Fruit fly (Drosophila melanogaster) whole organism, embryonic: ENCODE results near the gene IA-2.

Source experiments
- Atf3 ChIP-seq: fragments of 200-800 bp; sonication (Bioruptor generic); optimal IDR thresholded peaks from 3 replicates; lab custom pipeline; 2016; ENCODE audit warnings: missing biosample characterization, missing genetic modification characterization
- Awh ChIP-seq: fragments of 200-800 bp; sonication (Bioruptor generic); IDR thresholded peaks from 2 replicates; pipeline ENCODE4, ENCODE4 v1.3.6; 2022; ENCODE audit warnings: missing biosample characterization, missing genetic modification characterization
- BEAF-32 ChIP-seq: fragments of 200-800 bp; sonication (Bioruptor generic); optimal IDR thresholded peaks from 3 replicates; lab custom pipeline; 2017; ENCODE audit warnings: missing biosample characterization, missing genetic modification characterization, mild to moderate bottlenecking, moderate library complexity, missing genetic modification reagents
- Bgb ChIP-seq: fragments of 200-800 bp; sonication (Bioruptor generic); IDR thresholded peaks from 2 replicates; pipeline ENCODE4 v1.3.6; 2022; ENCODE audit warnings: missing biosample characterization, missing genetic modification characterization; ENCODE audit not compliant: partially characterized antibody
- CG13296 ChIP-seq: fragments of 200-800 bp; sonication (Bioruptor generic); optimal IDR thresholded peaks from 3 replicates; lab custom pipeline; 2018; ENCODE audit warnings: missing biosample characterization, mild to moderate bottlenecking, missing genetic modification characterization
- CG13775 ChIP-seq: fragments of 200-800 bp; sonication (Bioruptor generic); optimal IDR thresholded peaks from 3 replicates; lab custom pipeline; 2017; ENCODE audit warnings: missing biosample characterization, mild to moderate bottlenecking, missing genetic modification characterization
- CG16815 ChIP-seq: fragments of 200-800 bp; sonication (Bioruptor generic); optimal IDR thresholded peaks from 3 replicates; lab custom pipeline; 2017; ENCODE audit warnings: missing biosample characterization, mild to moderate bottlenecking, missing genetic modification characterization
- CG18011 ChIP-seq: fragments of 200-800 bp; sonication (Bioruptor generic); optimal IDR thresholded peaks from 2 replicates; lab custom pipeline; 2017; ENCODE audit warnings: missing biosample characterization, missing genetic modification characterization, mild to moderate bottlenecking, moderate library complexity, missing genotype
- CG1832 ChIP-seq: fragments of 200-800 bp; sonication (Bioruptor generic); optimal IDR thresholded peaks from 2 replicates; lab custom pipeline; 2017; ENCODE audit warnings: missing biosample characterization, mild to moderate bottlenecking, missing genetic modification characterization, inconsistent platforms
- CG2199 ChIP-seq: fragments of 200-800 bp; sonication (Bioruptor generic); IDR thresholded peaks from 3 replicates; pipeline ENCODE4 v1.3.6; 2022; ENCODE audit warnings: missing biosample characterization, missing genetic modification characterization
- CG2202 ChIP-seq: fragments of 200-800 bp; sonication (Bioruptor generic); optimal IDR thresholded peaks from 2 replicates; lab custom pipeline; 2018; ENCODE audit warnings: missing biosample characterization, mild to moderate bottlenecking, missing genetic modification characterization
- CG3995 ChIP-seq: fragments of 200-800 bp; sonication (Bioruptor generic); optimal IDR thresholded peaks from 3 replicates; lab custom pipeline; 2016; ENCODE audit warnings: missing biosample characterization, missing genetic modification characterization
- CG4360 ChIP-seq: fragments of 200-800 bp; sonication (Bioruptor generic); IDR thresholded peaks from 2 replicates; pipeline ENCODE4 v1.3.6; 2022; ENCODE audit warnings: missing biosample characterization, missing genetic modification characterization
- CG7987 ChIP-seq: fragments of 200-800 bp; sonication (Bioruptor generic); optimal IDR thresholded peaks from 2 replicates; lab custom pipeline; 2018; ENCODE audit warnings: missing biosample characterization, mild to moderate bottlenecking, missing genetic modification characterization, moderate library complexity
- CG8281 ChIP-seq: fragments of 200-800 bp; sonication (Bioruptor generic); optimal IDR thresholded peaks from 2 replicates; lab custom pipeline; 2018; ENCODE audit warnings: missing biosample characterization, mild to moderate bottlenecking, missing genetic modification characterization, moderate library complexity
- D ChIP-seq, 2 experiments: fragments of 200-800 bp in 1 of 2; fragments of >200 bp in 1 of 2; sonication (Bioruptor generic) in 1 of 2; optimal IDR thresholded peaks; 2 replicates in 1 of 2; 3 replicates in 1 of 2; lab custom pipeline; 2017; ENCODE audit warnings: mild to moderate bottlenecking in 1 of 2, missing biosample characterization in 1 of 2, missing genetic modification characterization in 1 of 2, missing genetic modification reagents in 1 of 2
- Dfd ChIP-seq, 2 experiments: fragments of >200 bp; optimal IDR thresholded peaks; 2 replicates each; lab custom pipeline; 2017; ENCODE audit warnings: missing biosample characterization in 2 of 2, missing genetic modification characterization in 2 of 2
- HmgZ ChIP-seq: fragments of 200-800 bp; sonication (Bioruptor generic); optimal IDR thresholded peaks from 2 replicates; lab custom pipeline; 2018; ENCODE audit warnings: missing biosample characterization, mild to moderate bottlenecking, missing genetic modification characterization
- Hr78 ChIP-seq, 2 experiments: fragments of 200-800 bp in 1 of 2; fragments of >200 bp in 1 of 2; sonication (Bioruptor generic) in 1 of 2; optimal IDR thresholded peaks; 2 replicates each; lab custom pipeline; 2017 to 2019; ENCODE audit warnings: missing biosample characterization in 2 of 2, missing genetic modification characterization in 2 of 2, mild to moderate bottlenecking in 1 of 2, moderate library complexity in 1 of 2
- Oaz ChIP-seq: fragments of 200-800 bp; sonication (Bioruptor generic); IDR thresholded peaks from 2 replicates; pipeline ENCODE4 v1.3.6; 2022; ENCODE audit warnings: missing biosample characterization, missing genetic modification characterization
- Opbp ChIP-seq: fragments of 200-800 bp; sonication (Bioruptor generic); IDR thresholded peaks from 3 replicates; pipeline ENCODE4 v1.3.6; 2022; ENCODE audit warnings: missing biosample characterization, missing genetic modification characterization; ENCODE audit not compliant: partially characterized antibody
- Trl ChIP-seq, 3 experiments: fragments of >200 bp in 2 of 3; fragments of 200-800 bp in 1 of 3; sonication (Bioruptor generic) in 1 of 3; optimal IDR thresholded peaks; 2 replicates in 1 of 3; 3 replicates in 2 of 3; lab custom pipeline; 2016 to 2017; ENCODE audit warnings: missing biosample characterization in 1 of 3, missing genetic modification characterization in 1 of 3
- br ChIP-seq: fragments of >200 bp; optimal IDR thresholded peaks from 2 replicates; lab custom pipeline; 2017
- cato ChIP-seq: fragments of 200-800 bp; sonication (Bioruptor generic); optimal IDR thresholded peaks from 2 replicates; lab custom pipeline; 2016; ENCODE audit warnings: missing biosample characterization, missing genetic modification characterization, borderline replicate concordance
- chm ChIP-seq: fragments of 200-800 bp; sonication (Bioruptor generic); IDR thresholded peaks from 2 replicates; pipeline ENCODE4 v1.3.6; 2022; ENCODE audit warnings: missing biosample characterization, missing genetic modification characterization
- cwo ChIP-seq: fragments of 200-800 bp; sonication (Bioruptor generic); optimal IDR thresholded peaks from 3 replicates; lab custom pipeline; 2017; ENCODE audit warnings: missing biosample characterization, missing genetic modification characterization, mild to moderate bottlenecking, moderate library complexity, missing genetic modification reagents
- en ChIP-seq: fragments of 200-800 bp; sonication (Bioruptor generic); optimal IDR thresholded peaks from 2 replicates; lab custom pipeline; 2016; ENCODE audit warnings: missing biosample characterization, missing genetic modification characterization
- exex ChIP-seq: fragments of 200-800 bp; sonication (Bioruptor generic); optimal IDR thresholded peaks from 4 replicates; lab custom pipeline; 2018; ENCODE audit warnings: missing biosample characterization, mild to moderate bottlenecking, missing genetic modification characterization, moderate library complexity
- gfzf ChIP-seq: fragments of 200-800 bp; sonication (Bioruptor generic); optimal IDR thresholded peaks from 2 replicates; lab custom pipeline; 2016; ENCODE audit warnings: missing biosample characterization, mild to moderate bottlenecking, missing genetic modification characterization, moderate library complexity
- gro ChIP-seq: fragments of 200-800 bp; sonication (Bioruptor generic); optimal IDR thresholded peaks from 2 replicates; lab custom pipeline; 2016; ENCODE audit warnings: missing biosample characterization, missing genetic modification characterization
- gsb-n ChIP-seq: fragments of 200-800 bp; sonication (Bioruptor generic); optimal IDR thresholded peaks from 3 replicates; lab custom pipeline; 2018; ENCODE audit warnings: missing biosample characterization, mild to moderate bottlenecking, missing genetic modification characterization
- hkb ChIP-seq, 2 experiments: fragments of 200-800 bp in 1 of 2; fragments of >200 bp in 1 of 2; sonication (Bioruptor generic) in 1 of 2; IDR thresholded peaks in 1 of 2; optimal IDR thresholded peaks in 1 of 2; 2 replicates each; pipeline versions ENCODE4 v1.3.6 to Lab custom; 2017 to 2022; ENCODE audit warnings: missing biosample characterization in 1 of 2, missing genetic modification characterization in 1 of 2
- ind ChIP-seq: fragments of 200-800 bp; sonication (Bioruptor generic); optimal IDR thresholded peaks from 3 replicates; lab custom pipeline; 2016; ENCODE audit warnings: missing biosample characterization, missing genetic modification characterization
- kni ChIP-seq: fragments of 200-800 bp; sonication (Bioruptor generic); optimal IDR thresholded peaks from 3 replicates; lab custom pipeline; 2017; ENCODE audit warnings: mild to moderate bottlenecking, missing biosample characterization, missing genetic modification reagents, missing genetic modification characterization
- lola ChIP-seq, 3 experiments: fragments of >200 bp in 2 of 3; fragments of 200-800 bp in 1 of 3; sonication (Bioruptor generic) in 1 of 3; optimal IDR thresholded peaks; 2 replicates each; lab custom pipeline; 2017 to 2019; ENCODE audit warnings: missing biosample characterization in 3 of 3, missing genetic modification characterization in 3 of 3, mild to moderate bottlenecking in 1 of 3, moderate library complexity in 1 of 3
- maf-S ChIP-seq: fragments of 200-800 bp; sonication (Bioruptor generic); optimal IDR thresholded peaks from 2 replicates; lab custom pipeline; 2016; ENCODE audit warnings: missing biosample characterization, missing genetic modification characterization
- mirr ChIP-seq: fragments of 200-800 bp; sonication (Bioruptor generic); optimal IDR thresholded peaks from 3 replicates; lab custom pipeline; 2018; ENCODE audit warnings: missing biosample characterization, mild to moderate bottlenecking, missing genetic modification characterization
- nau ChIP-seq: fragments of 200-800 bp; sonication (Bioruptor generic); optimal IDR thresholded peaks from 3 replicates; lab custom pipeline; 2017; ENCODE audit warnings: missing biosample characterization, mild to moderate bottlenecking, missing genetic modification characterization, missing genetic modification reagents
- pb ChIP-seq: fragments of 200-800 bp; sonication (Bioruptor generic); optimal IDR thresholded peaks from 3 replicates; lab custom pipeline; 2016; ENCODE audit warnings: missing biosample characterization, missing genetic modification characterization
- repo ChIP-seq: fragments of 200-800 bp; sonication (Bioruptor generic); optimal IDR thresholded peaks from 2 replicates; lab custom pipeline; 2016; ENCODE audit warnings: missing biosample characterization, missing genetic modification characterization
- sna ChIP-seq: fragments of 200-800 bp; sonication (Bioruptor generic); IDR thresholded peaks from 2 replicates; pipeline ENCODE4 v1.3.6; 2022; ENCODE audit warnings: missing biosample characterization, missing genetic modification characterization; ENCODE audit not compliant: partially characterized antibody
- sob ChIP-seq: fragments of 200-800 bp; sonication (Bioruptor generic); IDR thresholded peaks from 2 replicates; pipeline ENCODE4 v1.3.6; 2022; ENCODE audit warnings: missing biosample characterization, missing genetic modification characterization
- sug ChIP-seq: fragments of 200-800 bp; optimal IDR thresholded peaks from 2 replicates; lab custom pipeline; 2019; ENCODE audit warnings: missing biosample characterization, mild to moderate bottlenecking, missing genetic modification characterization, moderate library complexity
- tio ChIP-seq: fragments of 200-800 bp; sonication (Bioruptor generic); optimal IDR thresholded peaks from 2 replicates; lab custom pipeline; 2017; ENCODE audit warnings: missing biosample characterization, missing genetic modification characterization, inconsistent platforms
- trem ChIP-seq: fragments of 200-800 bp; optimal IDR thresholded peaks from 3 replicates; lab custom pipeline; 2019; ENCODE audit warnings: missing biosample characterization, mild to moderate bottlenecking, missing genetic modification characterization, moderate library complexity
- ttk ChIP-seq: fragments of 200-800 bp; sonication (Bioruptor generic); IDR thresholded peaks from 2 replicates; pipeline ENCODE4 v2.1.2; 2022; ENCODE audit warnings: missing biosample characterization, missing genetic modification characterization
- twi ChIP-seq: fragments of 200-800 bp; optimal IDR thresholded peaks from 2 replicates; lab custom pipeline; 2019; ENCODE audit warnings: missing biosample characterization, mild to moderate bottlenecking, missing genetic modification characterization, moderate library complexity
- vfl ChIP-seq: fragments of 200-800 bp; sonication (Bioruptor generic); optimal IDR thresholded peaks from 2 replicates; lab custom pipeline; 2016; ENCODE audit warnings: missing biosample characterization, missing genetic modification characterization
- vvl ChIP-seq: fragments of 200-800 bp; sonication (Bioruptor generic); IDR thresholded peaks from 2 replicates; pipeline ENCODE4 v1.3.6; 2022; ENCODE audit warnings: missing biosample characterization, missing genetic modification characterization

IA-2 gene

dm6 chr2L:1077053-1077452 lies 29.2 kb upstream of the IA-2 start (continued):
- TF ChIP-seq twi (tag; lab: Kevin White, UChicago) (no peak), Bgb (GFP tag; lab: Robert Waterston, UW) (peak; percentile 53; the same call in 1 of the 2 replicates), vfl (GFP tag; lab: Kevin White, UChicago) (no peak), Hr78 (GFP tag; optimal IDR thresholded peaks at IDR 0.05; lab: Kevin White, UChicago) (no peak), Atf3 (GFP tag; lab: Kevin White, UChicago) (no peak), CG2202 (tag; lab: Kevin White, UChicago) (no peak), CG16815 (GFP tag; lab: Kevin White, UChicago) (no peak), mirr (GFP tag; lab: Kevin White, UChicago) (peak; percentile 23), ttk (GFP tag; lab: Robert Waterston, UW) (no peak), CG18011 (GFP tag; lab: Kevin White, UChicago) (no peak), vvl (GFP tag; lab: Robert Waterston, UW) (peak; percentile 36; the same call in 1 of the 2 replicates), CG8281 (no peak), gsb-n (no peak), gro (GFP tag; lab: Kevin White, UChicago) (no peak), tio (GFP tag; lab: Kevin White, UChicago) (no peak), cwo (GFP tag; lab: Kevin White, UChicago) (peak; percentile 27), gfzf (no peak), cato (no peak), pb (GFP tag; lab: Kevin White, UChicago) (no peak), Awh (GFP tag; lab: Robert Waterston, UW) (no peak), sug (tag; lab: Kevin White, UChicago) (peak; percentile 16), Oaz (GFP tag; lab: Robert Waterston, UW) (no peak), br (lab: Kevin White, UChicago) (no peak), CG4360 (no peak; the same call in 1 of the 2 replicates), exex (tag; lab: Kevin White, UChicago) (no peak), Trl (optimal IDR thresholded peaks at IDR 0.05; lab: Kevin White, UChicago) (peak in 1 of 2 experiments; percentile 60), Trl (GFP tag; optimal IDR thresholded peaks at IDR 0.05; lab: Kevin White, UChicago) (no peak), sob (GFP tag; lab: Robert Waterston, UW) (no peak), en (GFP tag; lab: Kevin White, UChicago) (no peak), ind (GFP tag; lab: Kevin White, UChicago) (no peak), Dfd (GFP tag; optimal IDR thresholded peaks at IDR 0.05; lab: Kevin White, UChicago) (no peak), maf-S (no peak), Opbp (GFP tag; lab: Robert Waterston, UW) (0 out of 3 replicates have a peak, but pooled peaks have one; percentile 3), CG1832 (GFP tag; lab: Kevin White, UChicago) (peak; percentile 12), nau (GFP tag; lab: Kevin White, UChicago) (no peak), CG2199 (GFP tag; lab: Robert Waterston, UW) (no peak), CG7987 (peak; percentile 48), chm (GFP tag; lab: Robert Waterston, UW) (peak; percentile 36; the same call in 1 of the 2 replicates), kni (no peak), CG13296 (no peak), CG13775 (GFP tag; lab: Kevin White, UChicago) (peak; percentile 3), HmgZ (tag; lab: Kevin White, UChicago) (peak; percentile 32), D (optimal IDR thresholded peaks at IDR 0.05; lab: Kevin White, UChicago) (no peak), D (GFP tag; optimal IDR thresholded peaks at IDR 0.05; lab: Kevin White, UChicago) (no peak), lola (GFP tag; optimal IDR thresholded peaks at IDR 0.05; lab: Kevin White, UChicago) (peak in 1 of 3 experiments; percentile 58), sna (GFP tag; lab: Robert Waterston, UW) (no peak), repo (GFP tag; lab: Kevin White, UChicago) (no peak), trem (tag; lab: Kevin White, UChicago) (no peak), BEAF-32 (GFP tag; lab: Kevin White, UChicago) (peak; percentile 44), CG3995 (GFP tag; lab: Kevin White, UChicago) (peak; percentile 84), hkb (optimal IDR thresholded peaks at IDR 0.05; lab: Kevin White, UChicago) (no peak), hkb (GFP tag; IDR thresholded peaks at IDR 0.05; lab: Robert Waterston, UW) (no peak)
